Worm (Caenorhabditis elegans) whole organism, L4 larva: ENCODE data around the gene atf-7.

Source experiments
- R02D3.7 ChIP-seq: fragments of 150-350 bp; sonication (generic microtip); optimal IDR thresholded peaks from 3 replicates; lab custom pipeline; 2014; ENCODE audit warnings: missing biosample characterization, missing genetic modification characterization
- T20F7.1 ChIP-seq: fragments of 200-800 bp; sonication (Bioruptor generic); optimal IDR thresholded peaks from 2 replicates; lab custom pipeline; 2018; ENCODE audit warnings: mild to moderate bottlenecking, missing genetic modification characterization, missing compliant biosample characterization
- dpl-1 ChIP-seq: fragments of 150-350 bp; optimal IDR thresholded peaks from 2 replicates; lab custom pipeline; 2014; ENCODE audit warnings: missing biosample characterization, missing genetic modification reagents, missing genetic modification characterization
- fkh-10 ChIP-seq: fragments of 150-350 bp; optimal IDR thresholded peaks from 2 replicates; lab custom pipeline; 2014; ENCODE audit warnings: missing biosample characterization, missing genetic modification reagents, missing genetic modification characterization
- fos-1 ChIP-seq: fragments of 150-350 bp; optimal IDR thresholded peaks from 2 replicates; lab custom pipeline; 2014; ENCODE audit warnings: missing biosample characterization, missing genetic modification characterization
- jun-1 ChIP-seq: fragments of 150-350 bp; optimal IDR thresholded peaks from 2 replicates; lab custom pipeline; 2014; ENCODE audit warnings: missing biosample characterization, missing genetic modification reagents, missing genetic modification characterization
- lin-29 ChIP-seq: fragments of 200-800 bp; sonication (Bioruptor generic); IDR thresholded peaks from 2 replicates; pipeline ENCODE4 v1.3.6; 2022; ENCODE audit warnings: missing genetic modification reagents, missing genetic modification characterization, missing compliant biosample characterization
- nhr-10 ChIP-seq: fragments of 150-350 bp; optimal IDR thresholded peaks from 2 replicates; lab custom pipeline; 2014; ENCODE audit warnings: missing biosample characterization, missing genetic modification characterization
- nhr-76 ChIP-seq: fragments of 150-350 bp; optimal IDR thresholded peaks from 2 replicates; lab custom pipeline; 2014; ENCODE audit warnings: missing biosample characterization, missing genetic modification characterization
- nhr-77 ChIP-seq: fragments of 150-350 bp; optimal IDR thresholded peaks from 2 replicates; lab custom pipeline; 2014; ENCODE audit warnings: missing biosample characterization, missing genetic modification characterization
- pqm-1 ChIP-seq: sonication (generic microtip); optimal IDR thresholded peaks from 2 replicates; lab custom pipeline; 2017; ENCODE audit warnings: missing biosample characterization, missing genetic modification characterization
- unc-130 ChIP-seq: sonication (generic microtip); optimal IDR thresholded peaks from 2 replicates; lab custom pipeline; 2016; ENCODE audit warnings: missing genetic modification reagents, missing genetic modification characterization, missing compliant biosample characterization
- unc-39 ChIP-seq: sonication (generic microtip); optimal IDR thresholded peaks from 2 replicates; lab custom pipeline; 2017; ENCODE audit warnings: missing biosample characterization, missing genetic modification characterization
- unc-62 ChIP-seq, 3 experiments: fragments of 150-350 bp in 1 of 3; sonication (generic microtip); optimal IDR thresholded peaks in 2 of 3; peaks in 1 of 3; 1 replicate in 1 of 3; 2 replicates in 2 of 3; lab custom pipeline; 2014 to 2017; ENCODE audit warnings: missing biosample characterization in 3 of 3, missing genetic modification characterization in 3 of 3, missing genetic modification reagents in 3 of 3, missing genotype in 1 of 3

DNA sequence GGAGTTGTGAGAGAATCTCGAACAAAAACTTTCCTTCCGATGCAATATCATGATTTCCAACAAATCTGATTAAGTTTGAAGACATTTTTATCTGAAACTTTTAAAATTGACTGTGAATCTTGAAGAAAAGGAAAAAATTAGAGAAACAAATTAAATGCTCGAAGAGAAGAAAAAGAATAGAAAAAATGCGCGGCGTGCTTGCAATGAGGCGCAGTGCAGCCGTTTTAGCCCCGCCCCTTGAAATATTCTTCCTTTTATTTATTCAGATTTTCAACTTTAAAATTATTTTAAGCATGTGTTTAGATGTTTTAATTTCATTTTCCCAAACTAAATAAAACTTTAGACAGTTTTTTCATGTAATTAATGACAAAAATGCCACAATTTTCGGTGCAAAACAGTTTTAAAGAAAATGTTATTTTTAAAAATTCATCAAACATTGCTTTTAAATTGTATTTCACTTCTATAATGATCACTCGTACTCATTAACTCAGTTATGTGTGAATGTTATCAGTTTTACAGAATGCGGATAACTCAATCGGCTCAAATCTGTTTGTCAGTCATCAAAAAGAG, 43.6 kb upstream of the atf-7 start, which contains the start of the genes mrps-34 and cisd-3.1:
- TF ChIP-seq fkh-10 = no peak
- no peak for TF ChIP-seq nhr-77 (tag; lab: Kevin White, UChicago)
- TF ChIP-seq nhr-76 (tag; lab: Kevin White, UChicago) = no peak
- no peak for TF ChIP-seq lin-29 (GFP tag; lab: Robert Waterston, UW)
- TF ChIP-seq unc-130 (GFP tag; lab: Kevin White, UChicago) = no peak
- no peak for TF ChIP-seq jun-1 (tag; lab: Kevin White, UChicago)
- TF ChIP-seq T20F7.1 (GFP tag; lab: Kevin White, UChicago) = no peak
- TF ChIP-seq nhr-10 (tag; lab: Kevin White, UChicago) = no peak
- TF ChIP-seq pqm-1 (tag; lab: Kevin White, UChicago) = no peak
- no peak for TF ChIP-seq fos-1
- TF ChIP-seq unc-62 (GFP tag; optimal IDR thresholded peaks at IDR 0.05 in 1 of 2; lab: Kevin White, UChicago) = no peak
- no peak for TF ChIP-seq unc-62 (tag; optimal IDR thresholded peaks at IDR 0.05; lab: Kevin White, UChicago)
- TF ChIP-seq unc-39 (tag; lab: Kevin White, UChicago) = no peak
- no peak for TF ChIP-seq R02D3.7 (tag; lab: Kevin White, UChicago)
- TF ChIP-seq dpl-1 (GFP tag; lab: Kevin White, UChicago) = peak; percentile 25
